Worm (Caenorhabditis elegans): ENCODE measurements around the gene F46F5.10.

The F46F5.10 gene

DNA sequence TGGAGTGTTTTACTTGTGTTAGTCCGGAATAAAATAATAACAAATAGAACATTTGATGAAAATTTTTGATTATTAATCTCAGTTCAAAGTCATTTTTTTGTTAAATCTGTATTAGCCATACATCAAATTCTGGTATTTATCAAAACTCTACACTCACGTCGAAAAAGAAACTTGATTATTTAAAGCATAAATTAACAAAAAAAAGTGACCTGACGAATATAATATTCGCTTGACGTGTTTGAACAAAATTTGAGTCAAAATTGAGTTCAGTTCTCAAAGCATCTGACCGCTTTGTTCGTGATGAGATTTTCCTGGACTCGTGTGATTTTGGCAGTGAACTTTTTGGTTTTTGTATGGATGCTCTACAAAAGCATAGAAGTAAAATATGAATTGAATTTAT is at the start of gene F46F5.10:
F46F5.10 (plus strand) TSS at position 301 of the 400 bp plus-strand sequence.
- TF ChIP-seq flt-1 (GFP tag; IDR thresholded peaks at IDR 0.05) = no peak
- no peak for TF ChIP-seq ref-1 (GFP tag; conservative IDR thresholded peaks at IDR 0.05)
- no peak for TF ChIP-seq ztf-23 (GFP tag; IDR thresholded peaks at IDR 0.05)
- no peak for TF ChIP-seq med-1 (GFP tag; optimal IDR thresholded peaks at IDR 0.05; ENCODE audit: insufficient read depth)

DNA sequence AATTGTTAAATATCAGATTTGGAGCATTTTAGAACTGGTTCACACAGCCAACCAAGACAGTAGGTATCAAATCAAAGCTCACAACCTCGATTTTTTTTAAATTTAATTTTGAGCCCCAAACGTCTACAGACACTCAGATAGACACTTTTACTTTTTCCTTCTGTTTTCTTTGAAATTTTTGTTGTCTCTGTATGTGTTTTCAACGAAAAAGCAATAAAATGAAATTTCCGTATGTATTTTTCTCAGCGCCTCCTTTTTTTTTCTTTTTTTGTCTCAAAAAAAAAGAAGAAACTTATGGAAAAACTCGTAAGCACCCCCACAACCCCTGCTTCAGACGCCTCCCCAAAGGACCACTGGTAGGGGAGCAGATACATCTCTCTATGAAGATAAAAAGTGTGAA is 49.8 kb upstream of the F46F5.10 start:
- TF ChIP-seq klf-2 (GFP tag; conservative IDR thresholded peaks at IDR 0.05) (no peak), med-1 (GFP tag; optimal IDR thresholded peaks at IDR 0.05; ENCODE audit: insufficient read depth) (no peak), ztf-29 (GFP tag; IDR thresholded peaks at IDR 0.05) (no peak), flt-1 (GFP tag; IDR thresholded peaks at IDR 0.05) (no peak), cog-1 (tag; optimal IDR thresholded peaks at IDR 0.05) (no peak), ref-1 (GFP tag; conservative IDR thresholded peaks at IDR 0.05) (no peak), ztf-23 (GFP tag; IDR thresholded peaks at IDR 0.05) (no peak), tab-1 (GFP tag; IDR thresholded peaks at IDR 0.05) (no peak), T22C8.4 (GFP tag; IDR thresholded peaks at IDR 0.05) (no peak)

DNA sequence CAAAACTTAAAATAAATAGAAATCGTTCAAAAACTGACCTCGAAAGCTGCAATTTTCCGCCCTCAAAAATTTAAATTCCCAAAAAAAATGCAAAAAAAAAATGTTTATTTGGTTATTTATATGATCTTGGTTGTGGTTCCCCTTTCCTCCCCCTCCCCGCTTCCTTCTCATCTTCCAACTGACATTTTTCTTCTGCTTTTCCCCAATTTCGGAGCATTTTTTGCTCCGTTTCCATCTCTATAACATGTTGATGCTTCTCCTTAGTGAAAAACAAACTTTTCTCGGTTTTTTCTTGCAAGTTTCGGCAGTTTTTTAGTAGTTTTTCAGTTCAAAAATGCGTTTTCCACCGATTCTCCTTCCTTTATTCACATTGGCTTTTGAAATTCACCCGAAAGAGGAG is 48.6 kb upstream of the F46F5.10 start, which contains the start of gene Y39F10A.1:
Y39F10A.1 (plus strand) TSS at position 301 of the 400 bp plus-strand sequence.
- TF ChIP-seq tab-1 (GFP tag; IDR thresholded peaks at IDR 0.05) = no peak
- TF ChIP-seq med-1 (GFP tag; optimal IDR thresholded peaks at IDR 0.05; ENCODE audit: insufficient read depth) = no peak
- TF ChIP-seq klf-2 (GFP tag; conservative IDR thresholded peaks at IDR 0.05) = no peak
- no peak for TF ChIP-seq ztf-23 (GFP tag; IDR thresholded peaks at IDR 0.05)
- no peak for TF ChIP-seq flt-1 (GFP tag; IDR thresholded peaks at IDR 0.05)
- no peak for TF ChIP-seq ztf-29 (GFP tag; IDR thresholded peaks at IDR 0.05)
- TF ChIP-seq cog-1 (tag; optimal IDR thresholded peaks at IDR 0.05) = no peak
- TF ChIP-seq T22C8.4 (GFP tag; IDR thresholded peaks at IDR 0.05) = no peak

DNA sequence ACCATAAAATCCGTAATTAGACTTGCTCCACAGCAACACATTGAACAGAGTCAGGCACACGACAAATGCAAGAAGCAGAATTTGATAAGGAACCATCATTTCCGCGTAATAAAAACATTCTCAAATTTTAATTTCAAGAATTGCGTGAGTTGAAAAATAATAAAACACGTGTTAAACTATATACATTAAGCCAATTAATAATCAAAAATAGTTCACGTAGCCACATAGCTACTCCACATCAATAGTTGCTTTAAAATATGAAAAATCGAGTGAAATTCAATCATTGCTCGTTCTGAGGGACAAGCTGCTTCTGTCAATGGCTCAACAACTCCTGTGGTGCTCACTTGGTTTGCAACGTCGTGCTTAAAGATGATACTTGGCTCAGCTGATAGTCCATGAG is 40.7 kb upstream of the F46F5.10 start, which contains the start of gene Y39F10A.3:
Y39F10A.3 (minus strand) TSS at position 101 of the 400 bp plus-strand sequence.
- no peak for TF ChIP-seq klf-2 (GFP tag; conservative IDR thresholded peaks at IDR 0.05)

DNA sequence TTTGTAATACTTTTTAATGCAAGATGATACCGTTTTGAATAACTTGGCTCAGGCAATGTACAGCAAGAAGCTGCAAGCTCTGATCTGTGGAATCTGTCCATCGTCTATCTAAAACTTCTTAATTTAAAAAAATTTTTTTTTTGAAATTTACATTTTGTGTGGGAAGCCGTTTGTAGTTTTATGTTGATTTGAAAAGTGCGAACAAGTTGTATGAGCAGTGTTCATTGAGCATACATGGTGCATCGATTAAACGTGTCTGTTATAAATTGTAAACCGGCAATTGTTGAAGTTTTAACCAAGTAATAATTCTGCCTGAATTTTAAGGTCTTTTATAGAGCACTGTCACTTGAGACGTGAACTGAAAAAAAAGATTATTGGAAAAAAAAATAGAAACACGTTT is 40.1 kb upstream of the F46F5.10 start, which contains the start of gene Y39F10A.6:
Y39F10A.6 (minus strand) TSS at position 101 of the 400 bp plus-strand sequence.
- TF ChIP-seq tab-1 (GFP tag; IDR thresholded peaks at IDR 0.05) = no peak
- TF ChIP-seq flt-1 (GFP tag; IDR thresholded peaks at IDR 0.05) = no peak
- TF ChIP-seq T22C8.4 (GFP tag; IDR thresholded peaks at IDR 0.05) = no peak
- no peak for TF ChIP-seq ztf-29 (GFP tag; IDR thresholded peaks at IDR 0.05)
- TF ChIP-seq cog-1 (tag; optimal IDR thresholded peaks at IDR 0.05) = no peak
- TF ChIP-seq klf-2 (GFP tag; conservative IDR thresholded peaks at IDR 0.05) = no peak
- TF ChIP-seq med-1 (GFP tag; optimal IDR thresholded peaks at IDR 0.05; ENCODE audit: insufficient read depth) = no peak

DNA sequence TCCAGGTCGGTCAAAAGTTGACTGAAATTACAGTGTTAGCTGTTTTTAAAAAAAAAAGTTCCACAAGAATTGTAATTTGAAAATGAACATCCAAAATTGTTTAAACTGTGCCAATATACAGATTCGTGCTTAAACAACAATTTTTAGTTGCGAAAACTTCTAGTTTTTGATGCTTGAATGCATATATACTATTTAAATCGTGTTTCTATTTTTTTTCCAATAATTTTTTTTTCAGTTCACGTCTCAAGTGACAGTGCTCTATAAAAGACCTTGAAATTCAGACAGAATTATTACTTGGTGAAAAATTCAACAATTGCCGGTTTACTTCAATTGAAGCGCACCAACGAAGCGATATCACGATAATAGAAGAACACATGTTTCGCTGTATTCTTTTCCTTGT is 36.7 kb upstream of the F46F5.10 start, which contains the start of gene F46F5.16:
F46F5.16 (plus strand) TSS at position 301 of the 400 bp plus-strand sequence.
- TF ChIP-seq tab-1 (GFP tag; IDR thresholded peaks at IDR 0.05) (no peak), ref-1 (GFP tag; conservative IDR thresholded peaks at IDR 0.05) (no peak), klf-2 (GFP tag; conservative IDR thresholded peaks at IDR 0.05) (no peak), cog-1 (tag; optimal IDR thresholded peaks at IDR 0.05) (no peak), med-1 (GFP tag; optimal IDR thresholded peaks at IDR 0.05; ENCODE audit: insufficient read depth) (no peak), ztf-23 (GFP tag; IDR thresholded peaks at IDR 0.05) (no peak)

DNA sequence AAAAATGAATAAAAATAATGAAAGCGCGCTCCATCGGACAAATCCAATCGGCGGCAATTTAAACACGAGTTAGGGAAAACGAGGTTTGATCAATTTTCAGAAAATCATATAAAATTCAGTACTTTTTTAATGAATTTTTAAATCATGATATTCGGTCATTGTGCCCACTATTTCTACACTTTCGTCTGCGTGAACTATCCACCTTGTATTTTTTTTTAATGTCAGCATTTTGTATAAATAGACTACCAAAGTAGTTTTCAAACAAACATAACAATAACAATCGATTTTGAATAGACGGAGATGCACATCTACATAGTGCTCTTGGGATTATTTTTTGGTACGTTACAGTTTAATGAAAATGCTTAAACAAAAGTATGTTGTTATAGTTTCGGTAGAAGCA is 35.5 kb upstream of the F46F5.10 start, which contains the start of gene F46F5.15:
F46F5.15 (plus strand) TSS at position 301 of the 400 bp plus-strand sequence.
- TF ChIP-seq flt-1 (GFP tag; IDR thresholded peaks at IDR 0.05) (no peak), tab-1 (GFP tag; IDR thresholded peaks at IDR 0.05) (no peak), cog-1 (tag; optimal IDR thresholded peaks at IDR 0.05) (no peak), med-1 (GFP tag; optimal IDR thresholded peaks at IDR 0.05; ENCODE audit: insufficient read depth) (no peak), ref-1 (GFP tag; conservative IDR thresholded peaks at IDR 0.05) (no peak), T22C8.4 (GFP tag; IDR thresholded peaks at IDR 0.05) (no peak), ztf-29 (GFP tag; IDR thresholded peaks at IDR 0.05) (no peak), klf-2 (GFP tag; conservative IDR thresholded peaks at IDR 0.05) (no peak), ztf-23 (GFP tag; IDR thresholded peaks at IDR 0.05) (no peak)

DNA sequence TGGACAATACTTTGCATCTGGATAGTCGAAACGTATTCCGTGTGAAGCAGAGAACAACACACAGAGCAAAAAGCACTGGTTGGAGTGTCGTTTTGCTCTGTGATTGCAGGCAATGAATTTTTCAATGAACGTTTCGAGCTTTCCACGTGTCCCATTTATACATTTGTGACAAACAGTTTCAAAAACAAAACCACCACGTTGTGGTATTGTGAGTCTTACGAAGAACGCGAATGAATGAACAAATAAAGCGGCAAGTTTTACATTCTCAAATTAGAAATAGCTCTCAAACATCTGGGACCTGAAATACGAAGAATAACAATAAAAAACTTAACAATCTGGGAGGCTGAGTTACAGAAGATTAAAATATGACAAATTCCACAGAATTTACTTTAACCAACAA is 31.8 kb upstream of the F46F5.10 start, which contains the start of gene F46F5.1:
F46F5.1 (minus strand) TSS at position 101 of the 400 bp plus-strand sequence.
- TF ChIP-seq T22C8.4 (GFP tag; IDR thresholded peaks at IDR 0.05) (no peak), tab-1 (GFP tag; IDR thresholded peaks at IDR 0.05) (no peak), med-1 (GFP tag; optimal IDR thresholded peaks at IDR 0.05; ENCODE audit: insufficient read depth) (no peak), flt-1 (GFP tag; IDR thresholded peaks at IDR 0.05) (no peak), ztf-29 (GFP tag; IDR thresholded peaks at IDR 0.05) (no peak)

DNA sequence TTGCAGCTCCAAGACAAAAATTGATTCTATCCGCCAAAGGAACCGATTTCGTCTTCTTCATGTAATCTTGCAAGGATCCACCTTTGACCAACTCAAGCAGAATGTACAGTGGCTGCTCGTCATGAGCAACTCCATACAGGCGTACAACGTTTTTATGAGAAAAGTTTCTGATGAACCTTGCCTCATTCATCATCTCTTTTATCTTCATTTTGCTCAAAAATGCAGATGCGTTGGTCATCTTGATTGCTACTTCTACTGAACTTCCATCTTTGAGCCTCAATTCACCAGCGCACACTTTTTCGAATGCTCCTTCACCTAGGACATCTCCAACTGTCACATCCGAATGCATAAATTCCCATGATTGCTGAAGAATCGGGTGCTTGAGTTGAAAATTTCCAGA is 26.7 kb upstream of the F46F5.10 start:
- TF ChIP-seq cog-1 (tag; optimal IDR thresholded peaks at IDR 0.05) = no peak
- TF ChIP-seq ztf-23 (GFP tag; IDR thresholded peaks at IDR 0.05) = no peak
- TF ChIP-seq T22C8.4 (GFP tag; IDR thresholded peaks at IDR 0.05) = no peak
- TF ChIP-seq flt-1 (GFP tag; IDR thresholded peaks at IDR 0.05) = no peak
- TF ChIP-seq ref-1 (GFP tag; conservative IDR thresholded peaks at IDR 0.05) = no peak
- no peak for TF ChIP-seq klf-2 (GFP tag; conservative IDR thresholded peaks at IDR 0.05)
- TF ChIP-seq ztf-29 (GFP tag; IDR thresholded peaks at IDR 0.05) = no peak
- no peak for TF ChIP-seq tab-1 (GFP tag; IDR thresholded peaks at IDR 0.05)
- TF ChIP-seq med-1 (GFP tag; optimal IDR thresholded peaks at IDR 0.05; ENCODE audit: insufficient read depth) = no peak

DNA sequence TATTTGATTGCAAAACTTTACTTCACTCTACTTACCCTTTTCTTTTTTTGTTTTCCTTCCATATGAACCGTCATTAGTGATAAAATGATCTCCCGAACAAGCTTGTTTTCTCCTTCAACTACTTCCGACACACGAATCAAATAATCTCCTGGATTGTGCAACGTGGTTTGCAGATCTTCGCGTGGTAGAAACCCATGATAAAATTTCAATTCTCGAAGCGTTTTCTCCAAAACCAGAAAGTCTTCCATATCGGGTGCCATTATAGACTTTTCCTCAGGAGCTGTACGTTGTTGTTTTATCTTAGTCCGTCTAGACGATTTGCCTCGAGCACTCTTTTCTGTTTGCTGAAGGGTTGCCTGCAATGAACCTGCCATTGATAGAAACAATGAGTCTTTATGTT is 26.2 kb upstream of the F46F5.10 start:
- TF ChIP-seq cog-1 (tag; optimal IDR thresholded peaks at IDR 0.05) = no peak
- TF ChIP-seq med-1 (GFP tag; optimal IDR thresholded peaks at IDR 0.05; ENCODE audit: insufficient read depth) = no peak
- TF ChIP-seq klf-2 (GFP tag; conservative IDR thresholded peaks at IDR 0.05) = no peak
- no peak for TF ChIP-seq T22C8.4 (GFP tag; IDR thresholded peaks at IDR 0.05)
- no peak for TF ChIP-seq tab-1 (GFP tag; IDR thresholded peaks at IDR 0.05)
- no peak for TF ChIP-seq ref-1 (GFP tag; conservative IDR thresholded peaks at IDR 0.05)
- no peak for TF ChIP-seq flt-1 (GFP tag; IDR thresholded peaks at IDR 0.05)
- TF ChIP-seq ztf-23 (GFP tag; IDR thresholded peaks at IDR 0.05) = no peak
